Worm (Caenorhabditis elegans) whole organism, mixed stage, embryonic: ENCODE results near the gene K12H6.7.

ENCODE experiments used
- lin-13 ChIP-seq: fragments of 150-350 bp; optimal IDR thresholded peaks from 2 replicates; lab custom pipeline; 2014; ENCODE audit warnings: missing biosample characterization, missing genetic modification characterization
- mab-5 ChIP-seq: fragments of 150-350 bp; optimal IDR thresholded peaks from 2 replicates; lab custom pipeline; 2014; ENCODE audit warnings: missing biosample characterization, missing genetic modification characterization
- nhr-28 ChIP-seq: fragments of 150-350 bp; optimal IDR thresholded peaks from 2 replicates; lab custom pipeline; 2014; ENCODE audit warnings: missing biosample characterization, missing genetic modification characterization

- TF ChIP-seq nhr-28 (tag; lab: Kevin White, UChicago) (no peak), lin-13 (tag; lab: Kevin White, UChicago) (no peak), mab-5 (tag; lab: Kevin White, UChicago) (no peak)
Observed at ce11 chrII:2867701-2868100, 30.9 kb upstream of the K12H6.7 start, which contains the start of gene Y110A2AL.2.
